Worm (Caenorhabditis elegans) whole organism, L1 larva: Measurements from ENCODE around the gene fat-1.

Source experiments
- elt-2 ChIP-seq: sonication (generic microtip); optimal IDR thresholded peaks from 2 replicates; lab custom pipeline; 2016; ENCODE audit warnings: missing genetic modification characterization, mild to moderate bottlenecking, inconsistent platforms, missing compliant biosample characterization, missing genetic modification reagents
- fos-1 ChIP-seq: fragments of 150-350 bp; optimal IDR thresholded peaks from 2 replicates; lab custom pipeline; 2014; ENCODE audit warnings: missing biosample characterization, missing genetic modification characterization
- hlh-4 ChIP-seq: sonication (generic microtip); optimal IDR thresholded peaks from 2 replicates; lab custom pipeline; 2016; ENCODE audit warnings: mild to moderate bottlenecking, missing genetic modification characterization, missing compliant biosample characterization
- lsy-2 ChIP-seq, 2 experiments: fragments of 150-350 bp; optimal IDR thresholded peaks; 2 replicates each; lab custom pipeline; 2014; ENCODE audit warnings: missing biosample characterization in 2 of 2, missing genetic modification characterization in 2 of 2
- nhr-11 ChIP-seq: fragments of 150-350 bp; optimal IDR thresholded peaks from 2 replicates; lab custom pipeline; 2014; ENCODE audit warnings: missing biosample characterization, missing genetic modification characterization
- nhr-12 ChIP-seq: sonication (generic microtip); optimal IDR thresholded peaks from 2 replicates; lab custom pipeline; 2017; ENCODE audit warnings: missing biosample characterization, missing genetic modification characterization
- nhr-76 ChIP-seq: sonication (generic microtip); optimal IDR thresholded peaks from 2 replicates; lab custom pipeline; 2017; ENCODE audit warnings: missing biosample characterization, missing genetic modification characterization
- pqm-1 ChIP-seq: sonication (generic microtip); optimal IDR thresholded peaks from 3 replicates; lab custom pipeline; 2017; ENCODE audit warnings: missing biosample characterization, missing genetic modification characterization
- snu-23 ChIP-seq: sonication (generic microtip); optimal IDR thresholded peaks from 2 replicates; lab custom pipeline; 2016; ENCODE audit warnings: missing genetic modification characterization, missing compliant biosample characterization
- tbx-2 ChIP-seq: sonication (generic microtip); optimal IDR thresholded peaks from 2 replicates; lab custom pipeline; 2016; ENCODE audit warnings: missing genetic modification characterization, missing compliant biosample characterization
- ztf-4 ChIP-seq: fragments of 150-350 bp; optimal IDR thresholded peaks from 2 replicates; lab custom pipeline; 2014; ENCODE audit warnings: missing biosample characterization, missing genetic modification characterization

ce11 chrIV:13314181-13314580, 1.3 kb upstream of the fat-1 start:
- no peak for TF ChIP-seq nhr-76 (tag; lab: Kevin White, UChicago)
- no peak for TF ChIP-seq fos-1 (tag; lab: Kevin White, UChicago)
- TF ChIP-seq elt-2 (tag; lab: Kevin White, UChicago), result peak; percentile 95
- no peak for TF ChIP-seq lsy-2 (tag; optimal IDR thresholded peaks at IDR 0.05; lab: Kevin White, UChicago)
- no peak for TF ChIP-seq snu-23
- TF ChIP-seq hlh-4, result no peak
- peak; percentile 1 for TF ChIP-seq pqm-1
- no peak for TF ChIP-seq ztf-4 (tag; lab: Kevin White, UChicago)
- no peak for TF ChIP-seq tbx-2
- TF ChIP-seq nhr-11, result no peak
- no peak for TF ChIP-seq nhr-12 (tag; lab: Kevin White, UChicago)
